Fruit fly (Drosophila melanogaster): Measurements from ENCODE around the gene mRpS6.

The mRpS6 gene

dm6 chr3L:4365197-4365596 is 847 bp downstream of the mRpS6 start, which contains the start of gene CG33514:
TSS of gene CG33514 (plus strand) at chr3L:4365434.
- TF ChIP-seq CG1621 (tag; optimal IDR thresholded peaks at IDR 0.05) (no peak), CG3919 (GFP tag; optimal IDR thresholded peaks at IDR 0.05) (no peak), vri (GFP tag; optimal IDR thresholded peaks at IDR 0.05) (peak; percentile 73)

- TF ChIP-seq fkh (GFP tag; optimal IDR thresholded peaks at IDR 0.05): peak; percentile 78
- TF ChIP-seq esn (GFP tag; optimal IDR thresholded peaks at IDR 0.05): peak; percentile 41
- TF ChIP-seq CG4318 (GFP tag; optimal IDR thresholded peaks at IDR 0.05): no peak
- TF ChIP-seq achi (GFP tag; optimal IDR thresholded peaks at IDR 0.05): peak; percentile 23
- peak; percentile 13 for TF ChIP-seq lz (GFP tag; optimal IDR thresholded peaks at IDR 0.05)
- no peak for TF ChIP-seq cyc (GFP tag; optimal IDR thresholded peaks at IDR 0.05)
Observed at dm6 chr3L:4367339-4367738, 3.0 kb downstream of the mRpS6 start, which contains the start of gene CG11342. TSS of gene CG11342 (minus strand) at chr3L:4367458.

dm6 chr3L:4371978-4372377 is 7.6 kb downstream of the mRpS6 start:
- TF ChIP-seq dac (GFP tag; optimal IDR thresholded peaks at IDR 0.05) (no peak), dsx (GFP tag; optimal IDR thresholded peaks at IDR 0.05; ENCODE audit: poor library complexity, severe bottlenecking) (no peak), eg (GFP tag; IDR thresholded peaks at IDR 0.05) (no peak), CG6792 (GFP tag; optimal IDR thresholded peaks at IDR 0.05) (no peak), fd85E (GFP tag; optimal IDR thresholded peaks at IDR 0.05) (no peak), CG10631 (GFP tag; optimal IDR thresholded peaks at IDR 0.05) (no peak), CG11294 (GFP tag; IDR thresholded peaks at IDR 0.05) (no peak), CG4318 (GFP tag; optimal IDR thresholded peaks at IDR 0.05) (no peak), CG6276 (GFP tag; optimal IDR thresholded peaks at IDR 0.05) (no peak), CG11902 (GFP tag; optimal IDR thresholded peaks at IDR 0.05) (no peak), pdm3 (GFP tag; optimal IDR thresholded peaks at IDR 0.05) (no peak), vri (GFP tag; optimal IDR thresholded peaks at IDR 0.05) (no peak), CG8319 (GFP tag; optimal IDR thresholded peaks at IDR 0.05) (no peak), OdsH (GFP tag; optimal IDR thresholded peaks at IDR 0.05) (no peak)

dm6 chr3L:4375675-4376366 is 11.5 kb downstream of the mRpS6 start:
- TF ChIP-seq cyc (GFP tag; optimal IDR thresholded peaks at IDR 0.05): no peak
- 0 out of 2 replicates have a peak, but pooled peaks have one; percentile 14 for TF ChIP-seq CG15336 (GFP tag; IDR thresholded peaks at IDR 0.05)
- TF ChIP-seq Eip78C (GFP tag): peak; percentile 54
- no peak for TF ChIP-seq pdm3 (GFP tag; optimal IDR thresholded peaks at IDR 0.05)
- TF ChIP-seq CG8319 (GFP tag; optimal IDR thresholded peaks at IDR 0.05): no peak
- TF ChIP-seq CG11294 (GFP tag; IDR thresholded peaks at IDR 0.05): 0 out of 2 replicates have a peak, but pooled peaks have one; percentile 7
- peak; percentile 16; the same call in 1 of the 3 replicates for TF ChIP-seq CG6163 (GFP tag; IDR thresholded peaks at IDR 0.05)
- TF ChIP-seq salr (GFP tag; optimal IDR thresholded peaks at IDR 0.05): no peak
- peak; percentile 13 for TF ChIP-seq Hr4 (GFP tag; optimal IDR thresholded peaks at IDR 0.05)

dm6 chr3L:4377496-4377895 is 13.1 kb downstream of the mRpS6 start:
- TF ChIP-seq CG15336 (GFP tag; IDR thresholded peaks at IDR 0.05) (no peak), acj6 (GFP tag; optimal IDR thresholded peaks at IDR 0.05) (no peak), topi (GFP tag; optimal IDR thresholded peaks at IDR 0.05) (no peak), esn (GFP tag; optimal IDR thresholded peaks at IDR 0.05) (no peak), CG3919 (GFP tag; optimal IDR thresholded peaks at IDR 0.05) (no peak), pdm3 (GFP tag; optimal IDR thresholded peaks at IDR 0.05) (no peak), Gug (GFP tag; IDR thresholded peaks at IDR 0.05) (no peak), salr (GFP tag; optimal IDR thresholded peaks at IDR 0.05) (no peak), Eip93F (GFP tag; optimal IDR thresholded peaks at IDR 0.05) (no peak), Hr4 (GFP tag; optimal IDR thresholded peaks at IDR 0.05) (no peak), CG34406 (GFP tag; optimal IDR thresholded peaks at IDR 0.05) (no peak), achi (GFP tag; optimal IDR thresholded peaks at IDR 0.05) (no peak), ss (GFP tag; optimal IDR thresholded peaks at IDR 0.05) (no peak), CG11902 (GFP tag; optimal IDR thresholded peaks at IDR 0.05) (no peak), cyc (GFP tag; optimal IDR thresholded peaks at IDR 0.05) (no peak)

Data from whole organism, prepupa.